Fruit fly (Drosophila melanogaster) whole organism, embryonic: ENCODE results near the gene Rrp45.

ENCODE experiments used
- Ada2b ChIP-seq: fragments of 200-800 bp; sonication (Bioruptor generic); IDR thresholded peaks from 2 replicates; pipeline ENCODE4 v1.3.6; 2022; ENCODE audit warnings: missing biosample characterization, missing genetic modification characterization
- Asciz ChIP-seq: fragments of 200-800 bp; sonication (Bioruptor generic); optimal IDR thresholded peaks from 2 replicates; lab custom pipeline; 2017; ENCODE audit warnings: missing biosample characterization, mild to moderate bottlenecking, missing genetic modification characterization, missing genetic modification reagents
- Bdp1 ChIP-seq: fragments of 200-800 bp; sonication (Bioruptor generic); optimal IDR thresholded peaks from 3 replicates; lab custom pipeline; 2016; ENCODE audit warnings: missing biosample characterization, missing genetic modification characterization
- Bteb2 ChIP-seq: fragments of 200-800 bp; sonication (Bioruptor generic); optimal IDR thresholded peaks from 2 replicates; lab custom pipeline; 2016; ENCODE audit warnings: missing biosample characterization, missing genetic modification characterization
- C15 ChIP-seq: fragments of 200-800 bp; sonication (Bioruptor generic); IDR thresholded peaks from 3 replicates; pipeline ENCODE4 v1.3.6; 2022; ENCODE audit warnings: missing biosample characterization, missing genetic modification characterization
- CG10147 ChIP-seq: fragments of 200-800 bp; sonication (Bioruptor generic); optimal IDR thresholded peaks from 2 replicates; lab custom pipeline; 2019; ENCODE audit warnings: missing biosample characterization, mild to moderate bottlenecking, missing genetic modification characterization, moderate library complexity
- CG10267 ChIP-seq: fragments of 200-800 bp; sonication (Bioruptor generic); optimal IDR thresholded peaks from 2 replicates; lab custom pipeline; 2018; ENCODE audit warnings: missing biosample characterization, mild to moderate bottlenecking, missing genetic modification characterization, moderate library complexity
- CG10565 ChIP-seq: fragments of 200-800 bp; sonication (Bioruptor generic); optimal IDR thresholded peaks from 3 replicates; lab custom pipeline; 2016; ENCODE audit warnings: missing biosample characterization, mild to moderate bottlenecking, missing genetic modification characterization
- CG12104 ChIP-seq: fragments of 200-800 bp; sonication (Bioruptor generic); optimal IDR thresholded peaks from 3 replicates; lab custom pipeline; 2016; ENCODE audit warnings: missing biosample characterization, missing genetic modification characterization
- CG1233 ChIP-seq: fragments of 200-800 bp; sonication (Bioruptor generic); optimal IDR thresholded peaks from 4 replicates; lab custom pipeline; 2018; ENCODE audit warnings: missing biosample characterization, mild to moderate bottlenecking, missing genetic modification characterization
- CG12769 ChIP-seq: fragments of 200-800 bp; sonication (Bioruptor generic); optimal IDR thresholded peaks from 2 replicates; lab custom pipeline; 2019; ENCODE audit warnings: missing biosample characterization, mild to moderate bottlenecking, missing genetic modification characterization, moderate library complexity
- CG12942 ChIP-seq: fragments of 200-800 bp; sonication (Bioruptor generic); optimal IDR thresholded peaks from 3 replicates; lab custom pipeline; 2016; ENCODE audit warnings: missing biosample characterization, missing genetic modification characterization
- CG13296 ChIP-seq: fragments of 200-800 bp; sonication (Bioruptor generic); optimal IDR thresholded peaks from 3 replicates; lab custom pipeline; 2018; ENCODE audit warnings: missing biosample characterization, mild to moderate bottlenecking, missing genetic modification characterization
- CG13424 ChIP-seq: fragments of 200-800 bp; sonication (Bioruptor generic); optimal IDR thresholded peaks from 2 replicates; lab custom pipeline; 2019; ENCODE audit warnings: missing biosample characterization, mild to moderate bottlenecking, missing genetic modification characterization, moderate library complexity
- CG14014 ChIP-seq: fragments of 200-800 bp; sonication (Bioruptor generic); IDR thresholded peaks from 2 replicates; pipeline ENCODE4 v1.3.6; 2022; ENCODE audit warnings: missing biosample characterization, missing genetic modification characterization
- CG15011 ChIP-seq: fragments of 200-800 bp; sonication (Bioruptor generic); optimal IDR thresholded peaks from 3 replicates; lab custom pipeline; 2018; ENCODE audit warnings: missing biosample characterization, mild to moderate bottlenecking, missing genetic modification characterization
- CG18619 ChIP-seq: fragments of 200-800 bp; sonication (Bioruptor generic); optimal IDR thresholded peaks from 3 replicates; lab custom pipeline; 2017; ENCODE audit warnings: missing biosample characterization, mild to moderate bottlenecking, missing genetic modification characterization
- CG2712 ChIP-seq: fragments of 200-800 bp; optimal IDR thresholded peaks from 3 replicates; lab custom pipeline; 2019; ENCODE audit warnings: missing biosample characterization, mild to moderate bottlenecking, missing genetic modification characterization, moderate library complexity
- CG6854 ChIP-seq: fragments of 200-800 bp; sonication (Bioruptor generic); optimal IDR thresholded peaks from 3 replicates; lab custom pipeline; 2017; ENCODE audit warnings: missing biosample characterization, mild to moderate bottlenecking, missing genetic modification characterization
- CG7839 ChIP-seq: fragments of 200-800 bp; sonication (Bioruptor generic); optimal IDR thresholded peaks from 3 replicates; lab custom pipeline; 2018; ENCODE audit warnings: missing biosample characterization, mild to moderate bottlenecking, missing genetic modification characterization, moderate library complexity
- CG9932 ChIP-seq: fragments of 200-800 bp; sonication (Bioruptor generic); IDR thresholded peaks from 2 replicates; pipeline ENCODE4 v1.3.6; 2022; ENCODE audit warnings: missing biosample characterization, missing genetic modification characterization
- Dp ChIP-seq: fragments of 200-800 bp; sonication (Bioruptor generic); optimal IDR thresholded peaks from 2 replicates; lab custom pipeline; 2018; ENCODE audit warnings: missing biosample characterization, mild to moderate bottlenecking, missing genetic modification characterization, moderate library complexity
- E2f2 ChIP-seq: fragments of 200-800 bp; sonication (Bioruptor generic); IDR thresholded peaks from 2 replicates; pipeline ENCODE4 v1.3.6; 2022; ENCODE audit warnings: missing biosample characterization, missing genetic modification characterization
- MBD-R2 ChIP-seq: fragments of 200-800 bp; sonication (Bioruptor generic); IDR thresholded peaks from 2 replicates; pipeline ENCODE4 v1.3.6; 2022; ENCODE audit warnings: missing biosample characterization, missing genetic modification characterization
- NFAT ChIP-seq: fragments of 200-800 bp; sonication (Bioruptor generic); IDR thresholded peaks from 2 replicates; pipeline ENCODE4 v1.3.6; 2022; ENCODE audit warnings: missing biosample characterization, missing genetic modification characterization
- Nf-YA ChIP-seq: fragments of 200-800 bp; sonication (Bioruptor generic); IDR thresholded peaks from 2 replicates; pipeline ENCODE4 v1.3.6; 2022; ENCODE audit warnings: missing biosample characterization, missing genetic modification characterization
- PHDP ChIP-seq: fragments of 200-800 bp; sonication (Bioruptor generic); optimal IDR thresholded peaks from 3 replicates; lab custom pipeline; 2018; ENCODE audit warnings: missing biosample characterization, mild to moderate bottlenecking, missing genetic modification characterization, moderate library complexity
- Pdp1 ChIP-seq, 2 experiments: fragments of 200-800 bp; sonication (Bioruptor generic); optimal IDR thresholded peaks; 3 replicates each; lab custom pipeline; 2016; ENCODE audit warnings: missing biosample characterization in 2 of 2, missing genetic modification characterization in 2 of 2, mild to moderate bottlenecking in 1 of 2, moderate library complexity in 1 of 2
- abd-A ChIP-seq: fragments of 200-800 bp; sonication (Bioruptor generic); optimal IDR thresholded peaks from 3 replicates; lab custom pipeline; 2019; ENCODE audit warnings: missing biosample characterization, mild to moderate bottlenecking, missing genetic modification characterization, moderate library complexity
- bowl ChIP-seq: fragments of 200-800 bp; sonication (Bioruptor generic); IDR thresholded peaks from 2 replicates; pipeline ENCODE4 v1.3.6; 2022; ENCODE audit warnings: missing biosample characterization, missing genetic modification characterization
- chif ChIP-seq, 2 experiments: fragments of 200-800 bp; sonication (Bioruptor generic); optimal IDR thresholded peaks; 3 replicates each; lab custom pipeline; 2016; ENCODE audit warnings: missing biosample characterization in 2 of 2, missing genetic modification characterization in 2 of 2
- da ChIP-seq: fragments of 200-800 bp; sonication (Bioruptor generic); optimal IDR thresholded peaks from 2 replicates; lab custom pipeline; 2016; ENCODE audit warnings: missing biosample characterization, missing genetic modification characterization
- ems ChIP-seq: fragments of 200-800 bp; sonication (Bioruptor generic); optimal IDR thresholded peaks from 3 replicates; lab custom pipeline; 2016; ENCODE audit warnings: missing biosample characterization, missing genetic modification characterization
- exex ChIP-seq: fragments of 200-800 bp; sonication (Bioruptor generic); optimal IDR thresholded peaks from 4 replicates; lab custom pipeline; 2018; ENCODE audit warnings: missing biosample characterization, mild to moderate bottlenecking, missing genetic modification characterization, moderate library complexity
- eyg ChIP-seq: fragments of 200-800 bp; sonication (Bioruptor generic); optimal IDR thresholded peaks from 3 replicates; lab custom pipeline; 2016; ENCODE audit warnings: missing biosample characterization, missing genetic modification characterization
- grn ChIP-seq: fragments of 200-800 bp; sonication (Bioruptor generic); optimal IDR thresholded peaks from 3 replicates; lab custom pipeline; 2017; ENCODE audit warnings: missing biosample characterization, missing genetic modification characterization
- mam ChIP-seq: fragments of 200-800 bp; sonication (Bioruptor generic); optimal IDR thresholded peaks from 3 replicates; lab custom pipeline; 2016; ENCODE audit warnings: missing biosample characterization, missing genetic modification characterization
- onecut ChIP-seq: fragments of 200-800 bp; sonication (Bioruptor generic); IDR thresholded peaks from 2 replicates; pipeline ENCODE4 v1.3.6; 2022; ENCODE audit warnings: missing biosample characterization, missing genetic modification characterization
- slou ChIP-seq: fragments of 200-800 bp; sonication (Bioruptor generic); optimal IDR thresholded peaks from 3 replicates; lab custom pipeline; 2016; ENCODE audit warnings: missing biosample characterization, missing genetic modification characterization
- tgo ChIP-seq: fragments of 200-800 bp; sonication (Bioruptor generic); IDR thresholded peaks from 3 replicates; pipeline ENCODE4 v1.3.6; 2022; ENCODE audit warnings: missing biosample characterization, missing genetic modification characterization
- vnd ChIP-seq: fragments of 200-800 bp; sonication (Bioruptor generic); IDR thresholded peaks from 3 replicates; pipeline ENCODE4 v1.3.6; 2022; ENCODE audit warnings: missing biosample characterization, missing genetic modification characterization; ENCODE audit not compliant: partially characterized antibody
- zen ChIP-seq: fragments of 200-800 bp; sonication (Bioruptor generic); optimal IDR thresholded peaks from 3 replicates; lab custom pipeline; 2018; ENCODE audit warnings: missing biosample characterization, mild to moderate bottlenecking, missing genetic modification characterization, moderate library complexity

Rrp45 gene

dm6 chrX:16782175-16782916 is 8.7 kb downstream of the Rrp45 start (continued):
- peak; percentile 1 for TF ChIP-seq CG6854 (GFP tag; lab: Kevin White, UChicago)
- TF ChIP-seq E2f2 (GFP tag; lab: Robert Waterston, UW): peak; percentile 23; the same call in 1 of the 2 replicates
- TF ChIP-seq onecut (GFP tag; lab: Robert Waterston, UW): peak; percentile 34
- TF ChIP-seq CG1233: peak; percentile 25
- TF ChIP-seq exex: no peak
- TF ChIP-seq Bdp1 (GFP tag; lab: Kevin White, UChicago): peak; percentile 10
- peak; percentile 5 for TF ChIP-seq CG13296
- peak; percentile 49 for TF ChIP-seq ems (GFP tag; lab: Kevin White, UChicago)
- TF ChIP-seq CG7839: peak; percentile 60
- 0 out of 2 replicates have a peak, but pooled peaks have one; percentile 23 for TF ChIP-seq NFAT (GFP tag; lab: Robert Waterston, UW)
- peak; percentile 35 for TF ChIP-seq slou (GFP tag; lab: Kevin White, UChicago)
- peak; percentile 52 for TF ChIP-seq PHDP
- TF ChIP-seq C15 (GFP tag; lab: Robert Waterston, UW): 0 out of 3 replicates have a peak, but pooled peaks have one; percentile 33
- peak; percentile 13 for TF ChIP-seq CG12942 (GFP tag; lab: Kevin White, UChicago)
- no peak for TF ChIP-seq CG10565 (GFP tag; lab: Kevin White, UChicago)
- TF ChIP-seq tgo (GFP tag; lab: Robert Waterston, UW): peak; percentile 61; the same call in 2 of the 3 replicates
- peak; percentile 25 for TF ChIP-seq Asciz
- 0 out of 2 replicates have a peak, but pooled peaks have one; percentile 32 for TF ChIP-seq CG14014 (GFP tag; lab: Robert Waterston, UW)
- peak; percentile 58 for TF ChIP-seq Ada2b (GFP tag; lab: Robert Waterston, UW)
- no peak for TF ChIP-seq zen
- TF ChIP-seq CG15011 (GFP tag; lab: Kevin White, UChicago): no peak
- TF ChIP-seq grn (GFP tag; lab: Kevin White, UChicago): peak; percentile 14
- peak; percentile 58 for TF ChIP-seq CG9932 (GFP tag; lab: Robert Waterston, UW)
- TF ChIP-seq CG2712 (tag; lab: Kevin White, UChicago): peak; percentile 46
- TF ChIP-seq chif (GFP tag; optimal IDR thresholded peaks at IDR 0.05; lab: Kevin White, UChicago): peak; percentile 47 to 58
- TF ChIP-seq CG10267: peak; percentile 4
- TF ChIP-seq da (GFP tag; lab: Kevin White, UChicago): peak; percentile 24
- TF ChIP-seq Pdp1 (GFP tag; optimal IDR thresholded peaks at IDR 0.05; lab: Kevin White, UChicago): peak; percentile 38 to 49
- TF ChIP-seq CG12769 (tag; lab: Kevin White, UChicago): peak; percentile 41
- peak; percentile 42 for TF ChIP-seq CG13424 (tag; lab: Kevin White, UChicago)
- TF ChIP-seq CG18619: peak; percentile 21
- peak; percentile 38 for TF ChIP-seq eyg (GFP tag; lab: Kevin White, UChicago)
- TF ChIP-seq bowl: 0 out of 2 replicates have a peak, but pooled peaks have one; percentile 34
- peak; percentile 25 for TF ChIP-seq CG10147 (GFP tag; lab: Kevin White, UChicago)
- no peak for TF ChIP-seq vnd (GFP tag; lab: Robert Waterston, UW)
- TF ChIP-seq mam: peak; percentile 41
- peak; percentile 29 for TF ChIP-seq CG12104 (GFP tag; lab: Kevin White, UChicago)
- no peak for TF ChIP-seq Nf-YA (GFP tag; lab: Robert Waterston, UW)
- TF ChIP-seq Dp (GFP tag; lab: Kevin White, UChicago): no peak
- no peak for TF ChIP-seq abd-A (tag; lab: Kevin White, UChicago)
- TF ChIP-seq MBD-R2 (GFP tag; lab: Robert Waterston, UW): no peak
- peak; percentile 3 for TF ChIP-seq Bteb2 (GFP tag; lab: Kevin White, UChicago)
